Fruit fly (Drosophila melanogaster) whole organism, embryonic: Measurements from ENCODE around the gene mRpS25.
A peak's percentile ranks its signal among the peaks of the same experiment; 100 is the strongest.

Experiments
- Atf3 ChIP-seq: fragments of 200-800 bp; sonication (Bioruptor generic); optimal IDR thresholded peaks from 3 replicates; lab custom pipeline; 2016; ENCODE audit warnings: missing biosample characterization, missing genetic modification characterization
- B-H2 ChIP-seq: fragments of 200-800 bp; sonication (Bioruptor generic); optimal IDR thresholded peaks from 2 replicates; lab custom pipeline; 2018; ENCODE audit warnings: missing biosample characterization, mild to moderate bottlenecking, missing genetic modification characterization
- CG12299 ChIP-seq: fragments of 200-800 bp; sonication (Bioruptor generic); optimal IDR thresholded peaks from 2 replicates; lab custom pipeline; 2018; ENCODE audit warnings: missing biosample characterization, mild to moderate bottlenecking, missing genetic modification characterization
- CG12659 ChIP-seq: fragments of 200-800 bp; sonication (Bioruptor generic); optimal IDR thresholded peaks from 3 replicates; lab custom pipeline; 2017; ENCODE audit warnings: mild to moderate bottlenecking, missing biosample characterization, missing genetic modification reagents, missing genetic modification characterization
- CG12942 ChIP-seq: fragments of 200-800 bp; sonication (Bioruptor generic); optimal IDR thresholded peaks from 3 replicates; lab custom pipeline; 2016; ENCODE audit warnings: missing biosample characterization, missing genetic modification characterization
- CG15601 ChIP-seq: fragments of 200-800 bp; sonication (Bioruptor generic); optimal IDR thresholded peaks from 3 replicates; lab custom pipeline; 2019; ENCODE audit warnings: missing biosample characterization, mild to moderate bottlenecking, missing genetic modification characterization, moderate library complexity
- CG16779 ChIP-seq: fragments of 200-800 bp; sonication (Bioruptor generic); IDR thresholded peaks from 2 replicates; pipeline ENCODE4 v1.3.6; 2022; ENCODE audit warnings: missing biosample characterization, missing genetic modification characterization
- CG17829 ChIP-seq: fragments of 200-800 bp; optimal IDR thresholded peaks from 2 replicates; lab custom pipeline; 2019; ENCODE audit warnings: missing biosample characterization, mild to moderate bottlenecking, missing genetic modification characterization, moderate library complexity
- CG18476 ChIP-seq: fragments of 200-800 bp; sonication (Bioruptor generic); optimal IDR thresholded peaks from 2 replicates; lab custom pipeline; 2016; ENCODE audit warnings: missing biosample characterization, mild to moderate bottlenecking, missing genetic modification characterization
- CG2889 ChIP-seq: fragments of 200-800 bp; sonication (Bioruptor generic); IDR thresholded peaks from 3 replicates; pipeline ENCODE4 v1.3.6; 2022; ENCODE audit warnings: missing biosample characterization, missing genetic modification characterization
- CG32767 ChIP-seq: fragments of 200-800 bp; sonication (Bioruptor generic); IDR thresholded peaks from 2 replicates; pipeline ENCODE4 v1.3.6; 2022; ENCODE audit warnings: missing biosample characterization, missing genetic modification characterization
- CG3407 ChIP-seq: fragments of 200-800 bp; sonication (Bioruptor generic); optimal IDR thresholded peaks from 2 replicates; lab custom pipeline; 2018; ENCODE audit warnings: missing biosample characterization, mild to moderate bottlenecking, missing genetic modification characterization
- CG34224 ChIP-seq: fragments of 200-800 bp; sonication (Bioruptor generic); IDR thresholded peaks from 3 replicates; pipeline ENCODE4 v1.3.6; 2022; ENCODE audit warnings: missing biosample characterization, missing genetic modification characterization; ENCODE audit not compliant: partially characterized antibody
- CG3995 ChIP-seq: fragments of 200-800 bp; sonication (Bioruptor generic); optimal IDR thresholded peaks from 3 replicates; lab custom pipeline; 2016; ENCODE audit warnings: missing biosample characterization, missing genetic modification characterization
- CG4328 ChIP-seq: fragments of 200-800 bp; sonication (Bioruptor generic); optimal IDR thresholded peaks from 3 replicates; lab custom pipeline; 2017; ENCODE audit warnings: missing biosample characterization, missing genetic modification reagents, missing genetic modification characterization
- CG6654 ChIP-seq: fragments of 200-800 bp; sonication (Bioruptor generic); optimal IDR thresholded peaks from 2 replicates; lab custom pipeline; 2017; ENCODE audit warnings: missing biosample characterization, mild to moderate bottlenecking, missing genetic modification characterization
- CG7271 ChIP-seq: fragments of 200-800 bp; sonication (Bioruptor generic); optimal IDR thresholded peaks from 2 replicates; lab custom pipeline; 2018; ENCODE audit warnings: missing biosample characterization, mild to moderate bottlenecking, missing genetic modification characterization, moderate library complexity
- CG8089 ChIP-seq: fragments of 200-800 bp; sonication (Bioruptor generic); optimal IDR thresholded peaks from 3 replicates; lab custom pipeline; 2016; ENCODE audit warnings: missing biosample characterization, missing genetic modification characterization
- CG8924 ChIP-seq: fragments of 200-800 bp; optimal IDR thresholded peaks from 3 replicates; lab custom pipeline; 2019; ENCODE audit warnings: missing biosample characterization, mild to moderate bottlenecking, missing genetic modification characterization, moderate library complexity
- CG9437 ChIP-seq: fragments of 200-800 bp; sonication (Bioruptor generic); optimal IDR thresholded peaks from 2 replicates; lab custom pipeline; 2018; ENCODE audit warnings: missing biosample characterization, mild to moderate bottlenecking, missing genetic modification characterization
- CG9932 ChIP-seq: fragments of 200-800 bp; sonication (Bioruptor generic); IDR thresholded peaks from 2 replicates; pipeline ENCODE4 v1.3.6; 2022; ENCODE audit warnings: missing biosample characterization, missing genetic modification characterization
- Dbx ChIP-seq: fragments of 200-800 bp; sonication (Bioruptor generic); IDR thresholded peaks from 3 replicates; pipeline ENCODE4 v1.3.6; 2022; ENCODE audit warnings: missing biosample characterization, missing genetic modification characterization
- Deaf1 ChIP-seq: fragments of 200-800 bp; optimal IDR thresholded peaks from 3 replicates; lab custom pipeline; 2019; ENCODE audit warnings: missing biosample characterization, mild to moderate bottlenecking, missing genetic modification characterization, moderate library complexity
- Lpt ChIP-seq: fragments of >200 bp; optimal IDR thresholded peaks from 2 replicates; lab custom pipeline; 2018; ENCODE audit warnings: missing biosample characterization, missing genetic modification characterization
- MTF-1 ChIP-seq: fragments of 200-800 bp; sonication (Bioruptor generic); optimal IDR thresholded peaks from 2 replicates; lab custom pipeline; 2018; ENCODE audit warnings: missing biosample characterization, mild to moderate bottlenecking, missing genetic modification characterization, borderline replicate concordance
- Meics ChIP-seq: fragments of 200-800 bp; sonication (Bioruptor generic); optimal IDR thresholded peaks from 2 replicates; lab custom pipeline; 2017; ENCODE audit warnings: missing biosample characterization, mild to moderate bottlenecking, missing genetic modification characterization
- Sin3A ChIP-seq: fragments of >200 bp; optimal IDR thresholded peaks from 2 replicates; lab custom pipeline; 2018
- ab ChIP-seq: fragments of 200-800 bp; sonication (Bioruptor generic); optimal IDR thresholded peaks from 2 replicates; lab custom pipeline; 2016; ENCODE audit warnings: missing biosample characterization, missing genetic modification characterization
- az2 ChIP-seq: fragments of 200-800 bp; sonication (Bioruptor generic); optimal IDR thresholded peaks from 3 replicates; lab custom pipeline; 2016; ENCODE audit warnings: missing biosample characterization, missing genetic modification characterization
- bbx ChIP-seq: fragments of 200-800 bp; sonication (Bioruptor generic); IDR thresholded peaks from 2 replicates; pipeline ENCODE4 v1.3.6; 2022; ENCODE audit warnings: missing biosample characterization, missing genetic modification characterization; ENCODE audit not compliant: partially characterized antibody
- bigmax ChIP-seq: fragments of 200-800 bp; sonication (Bioruptor generic); optimal IDR thresholded peaks from 2 replicates; lab custom pipeline; 2018; ENCODE audit warnings: missing biosample characterization, mild to moderate bottlenecking, missing genetic modification characterization
- bowl ChIP-seq: fragments of 200-800 bp; sonication (Bioruptor generic); IDR thresholded peaks from 2 replicates; pipeline ENCODE4 v1.3.6; 2022; ENCODE audit warnings: missing biosample characterization, missing genetic modification characterization
- chinmo ChIP-seq: fragments of 200-800 bp; sonication (Bioruptor generic); IDR thresholded peaks from 4 replicates; pipeline ENCODE4 v1.3.6; 2022; ENCODE audit warnings: missing biosample characterization, missing genetic modification characterization; ENCODE audit not compliant: partially characterized antibody
- dimm ChIP-seq: fragments of 200-800 bp; sonication (Bioruptor generic); IDR thresholded peaks from 2 replicates; pipeline ENCODE4 v1.3.6; 2022; ENCODE audit warnings: missing biosample characterization, missing genetic modification characterization
- disco-r ChIP-seq: fragments of 200-800 bp; sonication (Bioruptor generic); optimal IDR thresholded peaks from 2 replicates; lab custom pipeline; 2016; ENCODE audit warnings: missing biosample characterization, missing genetic modification characterization
- eve ChIP-seq, 2 experiments: fragments of >200 bp; optimal IDR thresholded peaks; 2 replicates each; lab custom pipeline; 2017; ENCODE audit warnings: missing biosample characterization in 2 of 2, missing genetic modification characterization in 2 of 2
- gsb-n ChIP-seq: fragments of 200-800 bp; sonication (Bioruptor generic); optimal IDR thresholded peaks from 3 replicates; lab custom pipeline; 2018; ENCODE audit warnings: missing biosample characterization, mild to moderate bottlenecking, missing genetic modification characterization
- h ChIP-seq: fragments of >200 bp; optimal IDR thresholded peaks from 2 replicates; lab custom pipeline; 2017
- jumu ChIP-seq: fragments of 200-800 bp; sonication (Bioruptor generic); optimal IDR thresholded peaks from 3 replicates; lab custom pipeline; 2016; ENCODE audit warnings: missing biosample characterization, missing genetic modification characterization
- nau ChIP-seq: fragments of 200-800 bp; sonication (Bioruptor generic); optimal IDR thresholded peaks from 3 replicates; lab custom pipeline; 2017; ENCODE audit warnings: missing biosample characterization, mild to moderate bottlenecking, missing genetic modification characterization, missing genetic modification reagents
- p53 ChIP-seq: fragments of 200-800 bp; sonication (Bioruptor generic); optimal IDR thresholded peaks from 2 replicates; lab custom pipeline; 2016; ENCODE audit warnings: missing biosample characterization, missing genetic modification characterization
- pita ChIP-seq: fragments of 200-800 bp; sonication (Bioruptor generic); optimal IDR thresholded peaks from 2 replicates; lab custom pipeline; 2017; ENCODE audit warnings: missing biosample characterization, mild to moderate bottlenecking, missing genetic modification characterization
- ranshi ChIP-seq: fragments of 200-800 bp; sonication (Bioruptor generic); IDR thresholded peaks from 2 replicates; pipeline ENCODE4 v1.3.6; 2022; ENCODE audit warnings: missing biosample characterization, missing genetic modification characterization
- ro ChIP-seq: fragments of 200-800 bp; sonication (Bioruptor generic); IDR thresholded peaks from 2 replicates; pipeline ENCODE4 v1.3.6; 2022; ENCODE audit warnings: missing biosample characterization, missing genetic modification characterization
- sqz ChIP-seq: fragments of 200-800 bp; sonication (Bioruptor generic); optimal IDR thresholded peaks from 3 replicates; lab custom pipeline; 2018; ENCODE audit warnings: missing biosample characterization, mild to moderate bottlenecking, missing genetic modification characterization
- sr ChIP-seq: fragments of 200-800 bp; sonication (Bioruptor generic); IDR thresholded peaks from 3 replicates; pipeline ENCODE4 v1.3.6; 2022; ENCODE audit warnings: missing biosample characterization, missing genetic modification characterization
- tx ChIP-seq: fragments of 200-800 bp; sonication (Bioruptor generic); optimal IDR thresholded peaks from 2 replicates; lab custom pipeline; 2016; ENCODE audit warnings: missing biosample characterization, missing genetic modification characterization
- usp ChIP-seq: fragments of >200 bp; optimal IDR thresholded peaks from 2 replicates; lab custom pipeline; 2017; ENCODE audit warnings: missing biosample characterization, missing genetic modification characterization
- wdn ChIP-seq: fragments of 200-800 bp; sonication (Bioruptor generic); IDR thresholded peaks from 2 replicates; pipeline ENCODE4 v1.3.6; 2022; ENCODE audit warnings: missing biosample characterization, missing genetic modification characterization
- zfh2 ChIP-seq: fragments of 200-800 bp; sonication (Bioruptor generic); optimal IDR thresholded peaks from 2 replicates; lab custom pipeline; 2016; ENCODE audit warnings: missing biosample characterization, missing genetic modification characterization

mRpS25 gene

DNA sequence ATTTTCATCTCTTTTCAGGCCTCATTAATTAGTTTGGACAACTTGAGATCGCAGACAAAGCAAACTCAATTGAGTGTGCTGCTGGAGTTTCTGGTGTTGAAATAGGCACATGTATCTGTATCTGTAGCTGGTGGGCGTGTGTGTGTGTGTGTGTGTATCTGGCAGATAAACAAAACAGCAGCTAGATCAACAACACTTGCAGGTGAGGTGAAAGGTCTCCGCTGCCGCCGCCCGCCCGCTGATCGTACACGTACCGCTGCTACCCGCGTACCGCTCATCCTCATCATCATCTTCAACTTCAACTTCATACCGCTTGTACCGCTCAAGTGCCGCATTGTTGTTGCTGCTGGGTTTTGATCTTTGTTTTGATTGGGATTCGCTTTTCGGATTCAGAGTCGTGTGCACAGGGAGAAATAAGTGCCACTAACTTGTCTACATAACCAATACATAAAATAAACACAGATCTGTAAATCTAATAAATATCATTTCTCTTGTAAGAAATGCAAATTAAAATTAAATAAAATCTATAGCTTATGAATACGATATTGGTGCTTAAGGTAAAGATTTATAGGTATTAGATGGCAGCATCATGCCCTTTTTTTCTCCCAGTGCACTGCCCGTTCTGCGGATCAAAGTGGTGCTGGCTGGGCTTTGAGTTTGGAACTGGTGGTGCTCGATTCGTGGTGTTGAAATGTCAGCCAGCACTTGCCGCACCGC, 44.5 kb upstream of the mRpS25 start (continued):
- TF ChIP-seq az2 (GFP tag; lab: Kevin White, UChicago) (peak; percentile 83), CG8924 (tag; lab: Kevin White, UChicago) (peak; percentile 90), eve (GFP tag; optimal IDR thresholded peaks at IDR 0.05; lab: Kevin White, UChicago) (peak; percentile 81 to 91), CG9932 (GFP tag; lab: Robert Waterston, UW) (no peak), B-H2 (GFP tag; lab: Kevin White, UChicago) (no peak), CG12659 (GFP tag; lab: Kevin White, UChicago) (peak; percentile 62), CG9437 (GFP tag; lab: Kevin White, UChicago) (peak; percentile 58), Deaf1 (tag; lab: Kevin White, UChicago) (peak; percentile 62), tx (peak; percentile 5), sr (GFP tag; lab: Robert Waterston, UW) (no peak), chinmo (GFP tag; lab: Robert Waterston, UW) (0 out of 4 replicates have a peak, but pooled peaks have one; percentile 13), nau (peak; percentile 68), p53 (GFP tag; lab: Kevin White, UChicago) (no peak), disco-r (GFP tag; lab: Kevin White, UChicago) (no peak), Meics (GFP tag; lab: Kevin White, UChicago) (peak; percentile 49), CG7271 (tag; lab: Kevin White, UChicago) (peak; percentile 82), bbx (GFP tag; lab: Robert Waterston, UW) (no peak), CG17829 (tag; lab: Kevin White, UChicago) (peak; percentile 94), CG3407 (peak; percentile 79), CG2889 (no peak), Dbx (GFP tag; lab: Robert Waterston, UW) (no peak), usp (GFP tag; lab: Kevin White, UChicago) (no peak), bowl (0 out of 2 replicates have a peak, but pooled peaks have one; percentile 32), CG12299 (tag; lab: Kevin White, UChicago) (peak; percentile 54), ab (GFP tag; lab: Kevin White, UChicago) (peak; percentile 13), ro (GFP tag; lab: Robert Waterston, UW) (peak; percentile 42; the same call in 1 of the 2 replicates), CG6654 (GFP tag; lab: Kevin White, UChicago) (peak; percentile 12), h (lab: Kevin White, UChicago) (no peak), CG3995 (GFP tag; lab: Kevin White, UChicago) (no peak), CG32767 (GFP tag; lab: Robert Waterston, UW) (peak; percentile 44; the same call in 1 of the 2 replicates), zfh2 (GFP tag; lab: Kevin White, UChicago) (no peak), Atf3 (peak; percentile 57), CG8089 (GFP tag; lab: Kevin White, UChicago) (peak; percentile 29), sqz (peak; percentile 60), wdn (GFP tag; lab: Robert Waterston, UW) (peak; percentile 29; the same call in 1 of the 2 replicates), CG34224 (GFP tag; lab: Robert Waterston, UW) (no peak), bigmax (GFP tag; lab: Kevin White, UChicago) (no peak), CG16779 (GFP tag; lab: Robert Waterston, UW) (no peak), Lpt (GFP tag; lab: Kevin White, UChicago) (no peak), MTF-1 (peak; percentile 34), jumu (GFP tag; lab: Kevin White, UChicago) (peak; percentile 56), ranshi (GFP tag; lab: Robert Waterston, UW) (peak; percentile 52; the same call in 1 of the 2 replicates), pita (GFP tag; lab: Kevin White, UChicago) (no peak), CG4328 (peak; percentile 63), gsb-n (tag; lab: Kevin White, UChicago) (peak; percentile 92), CG18476 (GFP tag; lab: Kevin White, UChicago) (peak; percentile 80), Sin3A (lab: Kevin White, UChicago) (no peak), dimm (GFP tag; lab: Robert Waterston, UW) (0 out of 2 replicates have a peak, but pooled peaks have one; percentile 5), CG12942 (peak; percentile 71), CG15601 (tag; lab: Kevin White, UChicago) (peak; percentile 80)
